Worm (Caenorhabditis elegans) whole organism, L4 larva: ENCODE results near the gene gst-34.

Source experiments
- F10B5.3 ChIP-seq: sonication (generic microtip); optimal IDR thresholded peaks from 2 replicates; lab custom pipeline; 2016; ENCODE audit warnings: mild to moderate bottlenecking, missing genetic modification characterization, missing compliant biosample characterization
- F26F4.8 ChIP-seq: fragments of 200-800 bp; sonication (Bioruptor generic); conservative IDR thresholded peaks from 2 replicates; pipeline ENCODE4 v1.3.6; 2022; ENCODE audit warnings: missing genetic modification characterization, missing compliant biosample characterization
- F49E8.2 ChIP-seq: sonication (generic microtip); optimal IDR thresholded peaks from 2 replicates; lab custom pipeline; 2016; ENCODE audit warnings: missing compliant biosample characterization, mild to moderate bottlenecking, missing genetic modification characterization, borderline replicate concordance
- Y48G9A.11 ChIP-seq: fragments of 200-800 bp; sonication (Bioruptor generic); IDR thresholded peaks from 2 replicates; pipeline ENCODE4 v1.3.6; 2022; ENCODE audit warnings: missing genetic modification reagents, missing genetic modification characterization, missing compliant biosample characterization
- Y5F2A.4 ChIP-seq: fragments of 200-800 bp; sonication (Bioruptor generic); optimal IDR thresholded peaks from 2 replicates; lab custom pipeline; 2018; ENCODE audit warnings: mild to moderate bottlenecking, missing genetic modification characterization, missing compliant biosample characterization
- Y75B8A.6 ChIP-seq: fragments of 200-800 bp; sonication (Bioruptor generic); IDR thresholded peaks from 2 replicates; pipeline ENCODE4 v1.3.6; 2022; ENCODE audit warnings: missing genetic modification reagents, missing genetic modification characterization, missing compliant biosample characterization
- ZK337.2 ChIP-seq: fragments of 200-800 bp; sonication (Bioruptor generic); IDR thresholded peaks from 2 replicates; pipeline ENCODE4 v1.3.6; 2022; ENCODE audit warnings: missing genetic modification reagents, missing genetic modification characterization, missing compliant biosample characterization
- ZK546.5 ChIP-seq, 2 experiments: sonication (generic microtip); optimal IDR thresholded peaks; 2 replicates each; lab custom pipeline; 2017; ENCODE audit warnings: missing biosample characterization in 2 of 2, missing genetic modification characterization in 2 of 2
- aha-1 ChIP-seq: fragments of 150-350 bp; peaks from one replicate; lab custom pipeline; 2014; ENCODE audit warnings: missing biosample characterization, missing genetic modification characterization
- ama-1 ChIP-seq: fragments of 150-350 bp; optimal IDR thresholded peaks from 2 replicates; lab custom pipeline; 2014; ENCODE audit warnings: inconsistent platforms, mixed read lengths
- ceh-20 ChIP-seq: fragments of 200-800 bp; sonication (Bioruptor generic); IDR thresholded peaks from 2 replicates; pipeline ENCODE4 v1.3.6; 2022; ENCODE audit warnings: missing genetic modification reagents, missing genetic modification characterization, missing compliant biosample characterization
- ceh-62 ChIP-seq: sonication (generic microtip); optimal IDR thresholded peaks from 2 replicates; lab custom pipeline; 2017; ENCODE audit warnings: missing biosample characterization, missing genetic modification characterization
- ces-1 ChIP-seq: fragments of 150-350 bp; sonication (generic microtip); optimal IDR thresholded peaks from 4 replicates; lab custom pipeline; 2014; ENCODE audit warnings: missing biosample characterization, missing genetic modification reagents, missing genetic modification characterization
- ctbp-1 ChIP-seq: fragments of 200-800 bp; sonication (Bioruptor generic); IDR thresholded peaks from 2 replicates; pipeline ENCODE4 v1.3.6; 2022; ENCODE audit warnings: missing genetic modification reagents, missing genetic modification characterization, missing compliant biosample characterization
- daf-12 ChIP-seq: fragments of 150-350 bp; optimal IDR thresholded peaks from 2 replicates; lab custom pipeline; 2014; ENCODE audit warnings: missing biosample characterization, missing genetic modification reagents, missing genetic modification characterization
- daf-19 ChIP-seq: fragments of 200-800 bp; sonication (Bioruptor generic); conservative IDR thresholded peaks from 2 replicates; pipeline ENCODE4 v1.3.6; 2022; ENCODE audit warnings: missing genetic modification characterization, missing compliant biosample characterization
- dve-1 ChIP-seq: sonication (generic microtip); optimal IDR thresholded peaks from 2 replicates; lab custom pipeline; 2017; ENCODE audit warnings: antibody characterized with exemption, mild to moderate bottlenecking, missing genetic modification characterization, missing compliant biosample characterization; ENCODE audit not compliant: insufficient read depth
- egl-27 ChIP-seq: sonication (generic microtip); optimal IDR thresholded peaks from 3 replicates; lab custom pipeline; 2017; ENCODE audit warnings: missing biosample characterization, missing genetic modification reagents, missing genetic modification characterization
- fkh-10 ChIP-seq: fragments of 150-350 bp; optimal IDR thresholded peaks from 2 replicates; lab custom pipeline; 2014; ENCODE audit warnings: missing biosample characterization, missing genetic modification reagents, missing genetic modification characterization
- hlh-11 ChIP-seq: fragments of 200-800 bp; sonication (Bioruptor generic); optimal IDR thresholded peaks from 2 replicates; lab custom pipeline; 2018; ENCODE audit warnings: mild to moderate bottlenecking, missing genetic modification characterization, missing compliant biosample characterization
- hlh-30 ChIP-seq: sonication (generic microtip); optimal IDR thresholded peaks from 2 replicates; lab custom pipeline; 2017; ENCODE audit warnings: antibody characterized with exemption, mild to moderate bottlenecking, missing genetic modification characterization, missing compliant biosample characterization; ENCODE audit not compliant: insufficient read depth
- hmg-1.1 ChIP-seq: fragments of 200-800 bp; sonication (Bioruptor generic); IDR thresholded peaks from 2 replicates; pipeline ENCODE4 v1.3.6; 2022; ENCODE audit warnings: missing genetic modification reagents, missing genetic modification characterization, missing compliant biosample characterization
- lsy-2 ChIP-seq, 2 experiments: fragments of 150-350 bp in 1 of 2; sonication (generic microtip) in 1 of 2; optimal IDR thresholded peaks; 2 replicates each; lab custom pipeline; 2014 to 2017; ENCODE audit warnings: missing biosample characterization in 2 of 2, missing genetic modification characterization in 2 of 2
- madf-5 ChIP-seq, 2 experiments: fragments of 200-800 bp; sonication (Bioruptor generic); IDR thresholded peaks; 2 replicates each; pipeline ENCODE4 v1.3.6; 2022; ENCODE audit warnings: missing compliant biosample characterization in 2 of 2, missing genetic modification characterization in 2 of 2
- madf-9 ChIP-seq: fragments of 200-800 bp; sonication (Bioruptor generic); conservative IDR thresholded peaks from 2 replicates; pipeline ENCODE4 v1.3.6; 2022; ENCODE audit warnings: missing genetic modification reagents, missing genetic modification characterization, missing compliant biosample characterization
- mep-1 ChIP-seq: fragments of 150-350 bp; sonication (generic microtip); optimal IDR thresholded peaks from 3 replicates; lab custom pipeline; 2014; ENCODE audit warnings: missing biosample characterization, missing genetic modification characterization
- mes-2 ChIP-seq: sonication (generic microtip); optimal IDR thresholded peaks from 2 replicates; lab custom pipeline; 2016; ENCODE audit warnings: missing genotype, mild to moderate bottlenecking, missing genetic modification characterization, missing compliant biosample characterization; ENCODE audit not compliant: poor library complexity, severe bottlenecking
- nhr-10 ChIP-seq: fragments of 150-350 bp; optimal IDR thresholded peaks from 2 replicates; lab custom pipeline; 2014; ENCODE audit warnings: missing biosample characterization, missing genetic modification characterization
- nhr-11 ChIP-seq: fragments of 150-350 bp; optimal IDR thresholded peaks from 2 replicates; lab custom pipeline; 2014; ENCODE audit warnings: missing biosample characterization, missing genetic modification characterization
- nhr-111 ChIP-seq: fragments of 200-800 bp; sonication (Bioruptor generic); optimal IDR thresholded peaks from 2 replicates; lab custom pipeline; 2018; ENCODE audit warnings: mild to moderate bottlenecking, missing genetic modification characterization, missing compliant biosample characterization
- nhr-28 ChIP-seq: fragments of 150-350 bp; optimal IDR thresholded peaks from 2 replicates; lab custom pipeline; 2014; ENCODE audit warnings: missing biosample characterization, missing genetic modification characterization
- nhr-42 ChIP-seq: fragments of 200-800 bp; sonication (Bioruptor generic); IDR thresholded peaks from 2 replicates; pipeline ENCODE4 v1.3.6; 2022; ENCODE audit warnings: missing genetic modification characterization, missing compliant biosample characterization
- nhr-6 ChIP-seq: fragments of 150-350 bp; optimal IDR thresholded peaks from 2 replicates; lab custom pipeline; 2014; ENCODE audit warnings: missing biosample characterization, missing genetic modification characterization
- pqm-1 ChIP-seq: sonication (generic microtip); optimal IDR thresholded peaks from 2 replicates; lab custom pipeline; 2017; ENCODE audit warnings: missing biosample characterization, missing genetic modification characterization
- rbr-2 ChIP-seq: sonication (generic microtip); optimal IDR thresholded peaks from 2 replicates; lab custom pipeline; 2016; ENCODE audit warnings: missing genotype, missing genetic modification characterization, missing compliant biosample characterization
- sdz-12 ChIP-seq: fragments of 200-800 bp; sonication (Bioruptor generic); optimal IDR thresholded peaks from 2 replicates; lab custom pipeline; 2018; ENCODE audit warnings: mild to moderate bottlenecking, missing genetic modification characterization, missing compliant biosample characterization
- set-16 ChIP-seq: fragments of 200-800 bp; sonication (Bioruptor generic); IDR thresholded peaks from 2 replicates; pipeline ENCODE4 v1.3.6; 2022; ENCODE audit warnings: missing genetic modification reagents, missing genetic modification characterization, missing compliant biosample characterization
- skn-1 ChIP-seq: fragments of 150-350 bp; optimal IDR thresholded peaks from 2 replicates; lab custom pipeline; 2014; ENCODE audit warnings: missing biosample characterization, missing genetic modification characterization
- snpc-1.2 ChIP-seq: fragments of 200-800 bp; sonication (Bioruptor generic); IDR thresholded peaks from 2 replicates; pipeline ENCODE4 v1.3.6; 2022; ENCODE audit warnings: missing genetic modification reagents, missing genetic modification characterization, missing compliant biosample characterization
- spr-1 ChIP-seq: sonication (generic microtip); optimal IDR thresholded peaks from 2 replicates; lab custom pipeline; 2016; ENCODE audit warnings: mild to moderate bottlenecking, missing genetic modification characterization, missing compliant biosample characterization
- tra-1 ChIP-seq: fragments of 200-800 bp; sonication (Bioruptor generic); IDR thresholded peaks from 2 replicates; pipeline ENCODE4 v1.3.6; 2022; ENCODE audit warnings: missing genetic modification reagents, missing genetic modification characterization, missing compliant biosample characterization
- unc-62 ChIP-seq, 3 experiments: fragments of 150-350 bp in 1 of 3; sonication (generic microtip); optimal IDR thresholded peaks in 2 of 3; peaks in 1 of 3; 1 replicate in 1 of 3; 2 replicates in 2 of 3; lab custom pipeline; 2014 to 2017; ENCODE audit warnings: missing biosample characterization in 3 of 3, missing genetic modification characterization in 3 of 3, missing genetic modification reagents in 3 of 3, missing genotype in 1 of 3
- ztf-11 ChIP-seq: fragments of 150-350 bp; optimal IDR thresholded peaks from 2 replicates; lab custom pipeline; 2014; ENCODE audit warnings: missing biosample characterization, missing genetic modification characterization

gst-34 gene

ce11 chrII:15190971-15191370 lies 7.9 kb upstream of the gst-34 start (continued):
- no peak for TF ChIP-seq madf-9
- no peak for TF ChIP-seq ces-1 (GFP tag; lab: Kevin White, UChicago)
- TF ChIP-seq sdz-12 (GFP tag; lab: Kevin White, UChicago): no peak
- no peak for TF ChIP-seq madf-5 (GFP tag; IDR thresholded peaks at IDR 0.05; lab: Robert Waterston, UW)
- no peak for TF ChIP-seq set-16 (GFP tag; lab: Robert Waterston, UW)
- no peak for TF ChIP-seq ZK546.5 (tag; optimal IDR thresholded peaks at IDR 0.05; lab: Kevin White, UChicago)
- TF ChIP-seq pqm-1 (tag; lab: Kevin White, UChicago): peak; percentile 25
- TF ChIP-seq dve-1 (tag; lab: Kevin White, UChicago): peak; percentile 46
- TF ChIP-seq, all 104 proteins: peak for 5

ce11 chrII:15189956-15190355 lies 6.9 kb upstream of the gst-34 start:
- TF ChIP-seq lsy-2 (tag; optimal IDR thresholded peaks at IDR 0.05; lab: Kevin White, UChicago) (peak in 1 of 2 experiments; percentile 5), ZK337.2 (GFP tag; lab: Robert Waterston, UW) (no peak), aha-1 (tag; lab: Kevin White, UChicago) (peak; percentile 35), nhr-28 (tag; lab: Kevin White, UChicago) (no peak), hmg-1.1 (GFP tag; lab: Robert Waterston, UW) (peak; percentile 54), rbr-2 (tag; lab: Kevin White, UChicago) (peak; percentile 51), unc-62 (GFP tag; optimal IDR thresholded peaks at IDR 0.05 in 1 of 2; lab: Kevin White, UChicago) (peak in 1 of 2 experiments; percentile 8), unc-62 (tag; optimal IDR thresholded peaks at IDR 0.05; lab: Kevin White, UChicago) (no peak), mep-1 (tag; lab: Kevin White, UChicago) (peak; percentile 27), mes-2 (tag; lab: Kevin White, UChicago) (peak; percentile 33), nhr-42 (GFP tag; lab: Robert Waterston, UW) (0 out of 2 replicates have a peak, but pooled peaks have one; percentile 22), hlh-30 (tag; lab: Kevin White, UChicago) (peak; percentile 46), dve-1 (tag; lab: Kevin White, UChicago) (peak; percentile 36), F26F4.8 (GFP tag; lab: Robert Waterston, UW) (no peak), F10B5.3 (tag; lab: Kevin White, UChicago) (no peak), fkh-10 (GFP tag; lab: Kevin White, UChicago) (peak; percentile 36)

- TF ChIP-seq egl-27 (tag; lab: Kevin White, UChicago) (no peak), nhr-10 (tag; lab: Kevin White, UChicago) (no peak), nhr-6 (tag; lab: Kevin White, UChicago) (no peak), set-16 (GFP tag; lab: Robert Waterston, UW) (no peak), ceh-20 (GFP tag; lab: Robert Waterston, UW) (no peak), skn-1 (tag; lab: Kevin White, UChicago) (no peak), hmg-1.1 (GFP tag; lab: Robert Waterston, UW) (no peak), spr-1 (tag; lab: Kevin White, UChicago) (no peak), Y75B8A.6 (GFP tag; lab: Robert Waterston, UW) (no peak), daf-12 (tag; lab: Kevin White, UChicago) (no peak), ces-1 (GFP tag; lab: Kevin White, UChicago) (no peak), Y5F2A.4 (no peak)
Measured at ce11 chrII:15185289-15185688, 2.2 kb upstream of the gst-34 start, which contains the start of gene gst-35. Gene gst-35, minus strand, starts transcription at chrII:15185389.

DNA sequence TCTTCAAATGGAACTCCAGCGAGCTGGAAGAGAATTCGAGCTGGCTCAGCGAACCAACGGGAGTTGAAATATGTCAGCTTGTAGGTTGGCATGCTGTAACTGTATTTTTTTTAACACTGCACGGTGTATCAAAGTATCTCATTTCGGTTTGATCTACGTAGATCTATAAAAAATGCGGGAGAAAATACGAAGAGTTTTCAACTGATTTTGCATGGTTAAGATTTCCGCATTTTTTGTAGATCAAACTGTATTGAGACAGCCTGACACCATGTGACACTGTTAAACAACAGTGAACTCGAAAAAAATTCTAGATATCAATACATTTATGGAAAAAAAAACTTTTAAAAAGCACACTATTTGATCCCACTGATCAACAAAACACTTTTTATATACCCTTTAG lies 4.5 kb downstream of the gst-34 start, which contains the start of gene gst-32:
TSS of gene gst-32 (minus strand) at position 101 of the 400 bp plus-strand sequence.
- TF ChIP-seq nhr-11 (tag; lab: Kevin White, UChicago) (no peak), aha-1 (tag; lab: Kevin White, UChicago) (no peak), Y5F2A.4 (no peak), daf-19 (no peak), nhr-111 (GFP tag; lab: Kevin White, UChicago) (no peak), F49E8.2 (tag; lab: Kevin White, UChicago) (no peak), ama-1 (lab: Kevin White, UChicago) (no peak), snpc-1.2 (GFP tag; lab: Robert Waterston, UW) (no peak), madf-9 (no peak), sdz-12 (GFP tag; lab: Kevin White, UChicago) (no peak), tra-1 (GFP tag; lab: Robert Waterston, UW) (no peak), hlh-11 (no peak), Y48G9A.11 (GFP tag; lab: Robert Waterston, UW) (no peak), ceh-62 (tag; lab: Kevin White, UChicago) (no peak), ctbp-1 (GFP tag; lab: Robert Waterston, UW) (no peak), ztf-11 (tag; lab: Kevin White, UChicago) (no peak), daf-12 (tag; lab: Kevin White, UChicago) (no peak)
